Worm (Caenorhabditis elegans): Measurements from ENCODE around the gene mett-10.

DNA sequence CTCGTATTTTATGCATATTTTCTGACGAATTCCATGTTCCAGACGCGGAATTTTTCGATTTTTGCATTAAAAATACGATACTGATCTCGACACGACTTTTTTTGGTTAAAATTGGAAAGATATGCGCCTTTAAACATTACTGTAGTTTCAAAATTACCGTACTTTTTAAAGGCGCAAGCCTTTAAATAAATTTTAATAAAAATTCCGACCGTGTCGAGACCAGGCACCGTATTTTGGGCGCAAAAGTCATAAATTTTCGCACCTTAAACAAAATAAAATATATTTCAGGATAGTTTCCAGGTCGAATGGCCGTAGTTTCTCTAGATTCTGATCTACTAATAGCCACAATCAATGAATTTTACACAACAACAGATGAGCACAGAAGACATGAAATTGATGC, 45.6 kb upstream of the mett-10 start, which contains the start of gene T16G12.6:
- TF ChIP-seq snpc-4 (tag; optimal IDR thresholded peaks at IDR 0.05), result no peak
- no peak for TF ChIP-seq madf-9 (GFP tag; conservative IDR thresholded peaks at IDR 0.05)
- TF ChIP-seq fkh-10 (GFP tag; optimal IDR thresholded peaks at IDR 0.05), result no peak
- no peak for TF ChIP-seq Y75B8A.6 (GFP tag; IDR thresholded peaks at IDR 0.05)

All from whole organism, L4 larva.